Fruit fly (Drosophila melanogaster) whole organism, embryonic: Measurements from ENCODE around the gene CG34278.

Source experiments
- Asciz ChIP-seq: fragments of 200-800 bp; sonication (Bioruptor generic); optimal IDR thresholded peaks from 2 replicates; lab custom pipeline; 2017; ENCODE audit warnings: missing biosample characterization, mild to moderate bottlenecking, missing genetic modification characterization, missing genetic modification reagents
- BEAF-32 ChIP-seq: fragments of 200-800 bp; sonication (Bioruptor generic); optimal IDR thresholded peaks from 3 replicates; lab custom pipeline; 2017; ENCODE audit warnings: missing biosample characterization, missing genetic modification characterization, mild to moderate bottlenecking, moderate library complexity, missing genetic modification reagents
- Blimp-1 ChIP-seq: fragments of 200-800 bp; sonication (Bioruptor generic); optimal IDR thresholded peaks from 3 replicates; lab custom pipeline; 2018; ENCODE audit warnings: missing biosample characterization, missing genetic modification characterization, mild to moderate bottlenecking, moderate library complexity, missing genetic modification reagents
- CG10431 ChIP-seq: fragments of 200-800 bp; sonication (Bioruptor generic); optimal IDR thresholded peaks from 3 replicates; lab custom pipeline; 2018; ENCODE audit warnings: missing biosample characterization, mild to moderate bottlenecking, missing genetic modification characterization
- CG15696 ChIP-seq: fragments of 200-800 bp; sonication (Bioruptor generic); optimal IDR thresholded peaks from 2 replicates; lab custom pipeline; 2019; ENCODE audit warnings: missing biosample characterization, mild to moderate bottlenecking, missing genetic modification characterization, moderate library complexity
- CG17361 ChIP-seq: fragments of 200-800 bp; sonication (Bioruptor generic); IDR thresholded peaks from 3 replicates; pipeline ENCODE4 v1.3.6; 2022; ENCODE audit warnings: missing biosample characterization, missing genetic modification characterization
- CG18599 ChIP-seq: fragments of 200-800 bp; sonication (Bioruptor generic); optimal IDR thresholded peaks from 3 replicates; lab custom pipeline; 2017; ENCODE audit warnings: missing biosample characterization, missing genetic modification characterization, mild to moderate bottlenecking, moderate library complexity, missing genetic modification reagents
- CG2120 ChIP-seq: fragments of 200-800 bp; sonication (Bioruptor generic); optimal IDR thresholded peaks from 3 replicates; lab custom pipeline; 2016; ENCODE audit warnings: missing biosample characterization, missing genetic modification characterization
- CG2129 ChIP-seq: fragments of 200-800 bp; sonication (Bioruptor generic); IDR thresholded peaks from 2 replicates; pipeline ENCODE4 v1.3.6; 2022; ENCODE audit warnings: missing biosample characterization, missing genetic modification characterization; ENCODE audit not compliant: partially characterized antibody
- CG2875 ChIP-seq: fragments of 200-800 bp; sonication (Bioruptor generic); optimal IDR thresholded peaks from 2 replicates; lab custom pipeline; 2017; ENCODE audit warnings: missing biosample characterization, mild to moderate bottlenecking, missing genetic modification characterization, missing genetic modification reagents
- CG3281 ChIP-seq: fragments of 200-800 bp; sonication (Bioruptor generic); optimal IDR thresholded peaks from 3 replicates; lab custom pipeline; 2017; ENCODE audit warnings: missing biosample characterization, mild to moderate bottlenecking, missing genetic modification characterization
- CG4820 ChIP-seq: fragments of 200-800 bp; sonication (Bioruptor generic); optimal IDR thresholded peaks from 3 replicates; lab custom pipeline; 2016; ENCODE audit warnings: missing biosample characterization, missing genetic modification characterization
- CG6654 ChIP-seq: fragments of 200-800 bp; sonication (Bioruptor generic); optimal IDR thresholded peaks from 2 replicates; lab custom pipeline; 2017; ENCODE audit warnings: missing biosample characterization, mild to moderate bottlenecking, missing genetic modification characterization
- CG6689 ChIP-seq: fragments of 200-800 bp; sonication (Bioruptor generic); IDR thresholded peaks from 2 replicates; pipeline ENCODE4 v1.3.6; 2022; ENCODE audit warnings: missing biosample characterization, missing genetic modification characterization
- CG6791 ChIP-seq: fragments of 200-800 bp; sonication (Bioruptor generic); IDR thresholded peaks from 3 replicates; pipeline ENCODE4 v1.3.6; 2022; ENCODE audit warnings: missing biosample characterization, missing genetic modification characterization; ENCODE audit not compliant: partially characterized antibody
- CG7963 ChIP-seq: fragments of 200-800 bp; sonication (Bioruptor generic); IDR thresholded peaks from 3 replicates; pipeline ENCODE4 v1.3.6; 2022; ENCODE audit warnings: missing biosample characterization, missing genetic modification characterization; ENCODE audit not compliant: partially characterized antibody
- CG9215 ChIP-seq: fragments of 200-800 bp; sonication (Bioruptor generic); IDR thresholded peaks from 2 replicates; pipeline ENCODE4 v1.3.6; 2022; ENCODE audit warnings: missing biosample characterization, missing genetic modification characterization
- CG9817 ChIP-seq: fragments of 200-800 bp; sonication (Bioruptor generic); optimal IDR thresholded peaks from 2 replicates; lab custom pipeline; 2018; ENCODE audit warnings: missing biosample characterization, mild to moderate bottlenecking, missing genetic modification characterization, moderate library complexity
- Dip2 ChIP-seq: fragments of 200-800 bp; sonication (Bioruptor generic); IDR thresholded peaks from 2 replicates; pipeline ENCODE4 v1.3.6; 2022; ENCODE audit warnings: missing biosample characterization, missing genetic modification characterization
- Dref ChIP-seq: fragments of 200-800 bp; sonication (Bioruptor generic); IDR thresholded peaks from 2 replicates; pipeline ENCODE4 v1.3.6; 2022; ENCODE audit warnings: missing biosample characterization, missing genetic modification characterization
- Eip74EF ChIP-seq, 2 experiments: fragments of 200-800 bp in 1 of 2; fragments of >200 bp in 1 of 2; sonication (Bioruptor generic) in 1 of 2; optimal IDR thresholded peaks; 2 replicates each; lab custom pipeline; 2017 to 2019; ENCODE audit warnings: missing biosample characterization in 2 of 2, missing genetic modification characterization in 2 of 2, mild to moderate bottlenecking in 1 of 2, moderate library complexity in 1 of 2
- Ets65A ChIP-seq: fragments of 200-800 bp; sonication (Bioruptor generic); peaks from one replicate; lab custom pipeline; 2016; ENCODE audit warnings: missing biosample characterization, missing genetic modification characterization
- Ets97D ChIP-seq: fragments of 200-800 bp; sonication (Bioruptor generic); optimal IDR thresholded peaks from 3 replicates; lab custom pipeline; 2016; ENCODE audit warnings: missing biosample characterization, missing genetic modification characterization
- Kr ChIP-seq: fragments of 200-800 bp; sonication (Bioruptor generic); optimal IDR thresholded peaks from 2 replicates; lab custom pipeline; 2017; ENCODE audit warnings: missing biosample characterization, mild to moderate bottlenecking, missing genetic modification characterization
- Max ChIP-seq: fragments of 200-800 bp; sonication (Bioruptor generic); optimal IDR thresholded peaks from 2 replicates; lab custom pipeline; 2016; ENCODE audit warnings: missing biosample characterization, mild to moderate bottlenecking, missing genetic modification characterization
- Myb ChIP-seq: fragments of 200-800 bp; sonication (Bioruptor generic); optimal IDR thresholded peaks from 2 replicates; lab custom pipeline; 2016; ENCODE audit warnings: missing biosample characterization, missing genetic modification characterization
- Rfx ChIP-seq: fragments of 200-800 bp; sonication (Bioruptor generic); IDR thresholded peaks from 2 replicates; pipeline ENCODE4 v1.3.6; 2022; ENCODE audit warnings: missing biosample characterization, missing genetic modification characterization
- Sin3A ChIP-seq: fragments of >200 bp; optimal IDR thresholded peaks from 2 replicates; lab custom pipeline; 2018
- Sox102F ChIP-seq: fragments of 200-800 bp; sonication (Bioruptor generic); optimal IDR thresholded peaks from 2 replicates; lab custom pipeline; 2018; ENCODE audit warnings: missing biosample characterization, mild to moderate bottlenecking, missing genetic modification characterization, moderate library complexity
- Sry-β ChIP-seq: fragments of 200-800 bp; sonication (Bioruptor generic); optimal IDR thresholded peaks from 2 replicates; lab custom pipeline; 2018; ENCODE audit warnings: missing biosample characterization, mild to moderate bottlenecking, missing genetic modification characterization, moderate library complexity
- Sry-δ ChIP-seq: fragments of 200-800 bp; sonication (Bioruptor generic); optimal IDR thresholded peaks from 2 replicates; lab custom pipeline; 2016; ENCODE audit warnings: missing biosample characterization, missing genetic modification characterization
- Taf1 ChIP-seq: fragments of 200-800 bp; sonication (Bioruptor generic); IDR thresholded peaks from 2 replicates; pipeline ENCODE4 v1.3.6; 2022; ENCODE audit warnings: missing biosample characterization, missing genetic modification characterization
- Tbp ChIP-seq: fragments of >200 bp; optimal IDR thresholded peaks from 2 replicates; lab custom pipeline; 2018; ENCODE audit warnings: missing biosample characterization, missing genetic modification characterization
- YL-1 ChIP-seq: fragments of 200-800 bp; sonication (Bioruptor generic); optimal IDR thresholded peaks from 3 replicates; lab custom pipeline; 2017; ENCODE audit warnings: missing biosample characterization, mild to moderate bottlenecking, missing genetic modification characterization
- az2 ChIP-seq: fragments of 200-800 bp; sonication (Bioruptor generic); optimal IDR thresholded peaks from 3 replicates; lab custom pipeline; 2016; ENCODE audit warnings: missing biosample characterization, missing genetic modification characterization
- crp ChIP-seq, 2 experiments: fragments of 200-800 bp; sonication (Bioruptor generic); optimal IDR thresholded peaks; 2 replicates in 1 of 2; 3 replicates in 1 of 2; lab custom pipeline; 2017; ENCODE audit warnings: missing biosample characterization in 2 of 2, missing genetic modification characterization in 2 of 2, mild to moderate bottlenecking in 1 of 2, moderate library complexity in 1 of 2
- dpn ChIP-seq, 2 experiments: fragments of 200-800 bp; sonication (Bioruptor generic); optimal IDR thresholded peaks; 3 replicates each; lab custom pipeline; 2016; ENCODE audit warnings: missing biosample characterization in 2 of 2, missing genetic modification characterization in 2 of 2
- ewg ChIP-seq: fragments of 200-800 bp; sonication (Bioruptor generic); optimal IDR thresholded peaks from 3 replicates; lab custom pipeline; 2017; ENCODE audit warnings: mild to moderate bottlenecking, missing biosample characterization, missing genetic modification reagents, missing genetic modification characterization
- gcm ChIP-seq: fragments of 200-800 bp; sonication (Bioruptor generic); optimal IDR thresholded peaks from 2 replicates; lab custom pipeline; 2019; ENCODE audit warnings: missing biosample characterization, mild to moderate bottlenecking, missing genetic modification characterization, moderate library complexity
- hbn ChIP-seq: fragments of 200-800 bp; sonication (Bioruptor generic); IDR thresholded peaks from 2 replicates; pipeline ENCODE4 v1.3.6; 2022; ENCODE audit warnings: missing biosample characterization, missing genetic modification characterization; ENCODE audit not compliant: partially characterized antibody
- hkb ChIP-seq, 2 experiments: fragments of 200-800 bp in 1 of 2; fragments of >200 bp in 1 of 2; sonication (Bioruptor generic) in 1 of 2; IDR thresholded peaks in 1 of 2; optimal IDR thresholded peaks in 1 of 2; 2 replicates each; pipeline versions ENCODE4 v1.3.6 to Lab custom; 2017 to 2022; ENCODE audit warnings: missing biosample characterization in 1 of 2, missing genetic modification characterization in 1 of 2
- repo ChIP-seq: fragments of 200-800 bp; sonication (Bioruptor generic); optimal IDR thresholded peaks from 2 replicates; lab custom pipeline; 2016; ENCODE audit warnings: missing biosample characterization, missing genetic modification characterization
- sisA ChIP-seq: fragments of 200-800 bp; sonication (Bioruptor generic); IDR thresholded peaks from 2 replicates; pipeline ENCODE4 v1.3.6; 2022; ENCODE audit warnings: missing biosample characterization, missing genetic modification characterization
- stwl ChIP-seq: fragments of 200-800 bp; sonication (Bioruptor generic); optimal IDR thresholded peaks from 3 replicates; lab custom pipeline; 2018; ENCODE audit warnings: missing biosample characterization, mild to moderate bottlenecking, missing genetic modification characterization, moderate library complexity
- unc-4 ChIP-seq: fragments of 200-800 bp; sonication (Bioruptor generic); IDR thresholded peaks from 2 replicates; pipeline ENCODE4 v1.3.6; 2022; ENCODE audit warnings: missing biosample characterization, missing genetic modification characterization; ENCODE audit not compliant: partially characterized antibody
- vvl ChIP-seq: fragments of 200-800 bp; sonication (Bioruptor generic); IDR thresholded peaks from 2 replicates; pipeline ENCODE4 v1.3.6; 2022; ENCODE audit warnings: missing biosample characterization, missing genetic modification characterization
- wek ChIP-seq: fragments of 200-800 bp; sonication (Bioruptor generic); optimal IDR thresholded peaks from 3 replicates; lab custom pipeline; 2018; ENCODE audit warnings: missing biosample characterization, mild to moderate bottlenecking, missing genetic modification characterization, moderate library complexity
- zf30C ChIP-seq: fragments of 200-800 bp; sonication (Bioruptor generic); optimal IDR thresholded peaks from 3 replicates; lab custom pipeline; 2018; ENCODE audit warnings: missing biosample characterization, mild to moderate bottlenecking, missing genetic modification characterization

Gene CG34278

DNA sequence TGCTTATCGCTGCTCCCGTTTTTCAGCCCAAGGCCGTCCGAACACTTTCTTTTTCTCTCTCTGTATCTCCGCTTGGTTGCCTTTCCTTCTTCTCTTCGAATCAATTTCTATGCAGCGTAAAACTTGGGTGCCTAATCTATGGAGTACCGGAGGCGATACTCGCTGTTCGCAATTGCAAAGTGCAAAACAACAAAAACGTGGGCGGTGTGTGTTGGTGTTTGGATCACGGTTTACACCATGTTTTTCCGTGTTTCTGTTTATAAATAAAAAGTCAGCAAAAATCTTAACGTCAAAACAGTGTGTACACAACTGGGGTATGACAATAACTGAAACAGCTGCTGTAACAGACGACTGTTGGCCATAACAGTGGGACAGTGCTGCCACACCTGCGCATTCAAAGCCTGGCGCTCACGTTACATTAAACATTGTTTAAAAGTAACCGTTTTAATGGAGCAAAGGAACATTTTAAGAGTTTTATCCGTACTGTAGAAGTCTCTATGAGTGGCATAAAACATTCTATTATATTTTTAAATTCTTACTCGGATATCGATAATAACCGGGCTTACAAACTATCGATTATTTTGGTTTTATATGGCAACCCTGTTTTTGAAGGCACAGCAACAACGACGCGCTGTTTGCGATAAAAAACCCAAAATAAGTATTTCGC lies 28.9 kb downstream of the CG34278 start, which contains the start of the genes m-cup and Det (continued):
- no peak for TF ChIP-seq CG6689 (GFP tag; lab: Robert Waterston, UW)
- peak; percentile 58; the same call in 1 of the 3 replicates for TF ChIP-seq CG7963 (GFP tag; lab: Robert Waterston, UW)
- peak; percentile 42 for TF ChIP-seq Myb (GFP tag; lab: Kevin White, UChicago)
- peak; percentile 18 for TF ChIP-seq Sry-β (GFP tag; lab: Kevin White, UChicago)
- TF ChIP-seq gcm (GFP tag; lab: Kevin White, UChicago), result no peak
- no peak for TF ChIP-seq Blimp-1
- TF ChIP-seq stwl (tag; lab: Kevin White, UChicago), result peak; percentile 83
- TF ChIP-seq zf30C (GFP tag; lab: Kevin White, UChicago), result peak; percentile 44
- peak; percentile 21 for TF ChIP-seq CG15696
- peak; percentile 5 for TF ChIP-seq CG4820
- peak; percentile 61; the same call in 2 of the 3 replicates for TF ChIP-seq CG6791 (GFP tag; lab: Robert Waterston, UW)
- peak; percentile 69 for TF ChIP-seq Dref (GFP tag; lab: Robert Waterston, UW)
- no peak for TF ChIP-seq Eip74EF (GFP tag; optimal IDR thresholded peaks at IDR 0.05; lab: Kevin White, UChicago)
- TF ChIP-seq Sin3A (lab: Kevin White, UChicago), result peak; percentile 87
- TF ChIP-seq hkb (optimal IDR thresholded peaks at IDR 0.05; lab: Kevin White, UChicago), result peak; percentile 80
- TF ChIP-seq hkb (GFP tag; IDR thresholded peaks at IDR 0.05; lab: Robert Waterston, UW), result no peak
- no peak for TF ChIP-seq Sox102F
- no peak for TF ChIP-seq repo
- no peak for TF ChIP-seq CG10431
- no peak for TF ChIP-seq Tbp (GFP tag; lab: Kevin White, UChicago)
- TF ChIP-seq unc-4 (GFP tag; lab: Robert Waterston, UW), result peak; percentile 81
- TF ChIP-seq crp (GFP tag; optimal IDR thresholded peaks at IDR 0.05; lab: Kevin White, UChicago), result peak; percentile 69 to 93
- TF ChIP-seq BEAF-32 (GFP tag; lab: Kevin White, UChicago), result peak; percentile 86
- TF ChIP-seq Sry-δ, result peak; percentile 69
- peak; percentile 18 for TF ChIP-seq CG18599 (GFP tag; lab: Kevin White, UChicago)
- no peak for TF ChIP-seq Kr (GFP tag; lab: Kevin White, UChicago)
- TF ChIP-seq Rfx (GFP tag; lab: Robert Waterston, UW), result no peak
- TF ChIP-seq ewg (GFP tag; lab: Kevin White, UChicago), result peak; percentile 54
- no peak for TF ChIP-seq Dip2
- no peak for TF ChIP-seq az2
- no peak for TF ChIP-seq CG2875
- no peak for TF ChIP-seq CG9215 (GFP tag; lab: Robert Waterston, UW)
- peak; percentile 50 for TF ChIP-seq Ets97D
- TF ChIP-seq Ets65A (GFP tag; lab: Kevin White, UChicago), result peak; percentile 6
- TF ChIP-seq Taf1 (GFP tag; lab: Robert Waterston, UW), result no peak
- peak; percentile 58; the same call in 1 of the 2 replicates for TF ChIP-seq CG2129
- no peak for TF ChIP-seq CG6654 (GFP tag; lab: Kevin White, UChicago)
- TF ChIP-seq wek (GFP tag; lab: Kevin White, UChicago), result peak; percentile 6
- TF ChIP-seq CG9817 (tag; lab: Kevin White, UChicago), result peak; percentile 12
- no peak for TF ChIP-seq CG3281
- TF ChIP-seq dpn (GFP tag; optimal IDR thresholded peaks at IDR 0.05; lab: Kevin White, UChicago), result peak in 1 of 2 experiments; percentile 18
- TF ChIP-seq CG2120 (GFP tag; lab: Kevin White, UChicago), result peak; percentile 17
- TF ChIP-seq vvl (GFP tag; lab: Robert Waterston, UW), result 0 out of 2 replicates have a peak, but pooled peaks have one; percentile 3
- no peak for TF ChIP-seq Max (GFP tag; lab: Kevin White, UChicago)
- TF ChIP-seq sisA (GFP tag; lab: Robert Waterston, UW), result no peak
- TF ChIP-seq hbn, result peak; percentile 51; the same call in 1 of the 2 replicates
- no peak for TF ChIP-seq CG17361 (GFP tag; lab: Robert Waterston, UW)
- TF ChIP-seq YL-1 (GFP tag; lab: Kevin White, UChicago), result peak; percentile 81
- no peak for TF ChIP-seq Asciz (GFP tag; lab: Kevin White, UChicago)
